Fruit fly (Drosophila melanogaster) Kc167 (cell line): Measurements from ENCODE around the gene CG44040.

Experiments
- Myc ChIP-seq: fragments of >200 bp; optimal IDR thresholded peaks from 2 replicates; lab custom pipeline; 2017; ENCODE audit warnings: missing external identifiers
- Sin3A ChIP-seq: fragments of >200 bp; optimal IDR thresholded peaks from 2 replicates; lab custom pipeline; 2018; ENCODE audit warnings: missing external identifiers
- h ChIP-seq: fragments of >200 bp; optimal IDR thresholded peaks from 3 replicates; lab custom pipeline; 2018; ENCODE audit warnings: missing external identifiers
- insv ChIP-seq: fragments of >200 bp; optimal IDR thresholded peaks from 3 replicates; lab custom pipeline; 2018; ENCODE audit warnings: missing external identifiers
- psq ChIP-seq: fragments of >200 bp; optimal IDR thresholded peaks from 2 replicates; lab custom pipeline; 2017; ENCODE audit warnings: missing external identifiers
- ttk ChIP-seq: sonication (Bioruptor generic); optimal IDR thresholded peaks from 2 replicates; lab custom pipeline; 2017; ENCODE audit warnings: missing external identifiers

The CG44040 gene

DNA sequence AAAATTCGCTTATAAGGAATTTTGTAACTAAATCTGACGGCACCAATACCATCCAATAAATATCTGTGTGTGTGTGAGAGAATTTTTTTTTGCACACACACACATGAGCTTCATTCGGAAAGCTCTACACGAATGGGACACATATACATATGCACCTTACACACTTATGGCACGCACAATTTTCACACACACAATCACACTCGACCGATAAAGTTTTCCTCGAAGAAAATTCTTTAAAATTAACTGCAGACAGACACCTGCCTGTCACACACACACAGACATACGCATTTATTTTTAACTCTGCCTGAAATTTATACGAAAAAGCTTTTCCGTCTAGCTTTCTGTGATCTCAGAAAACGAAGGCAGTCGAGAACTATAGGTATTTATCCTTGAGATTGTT, 9.5 kb upstream of the CG44040 start:
- TF ChIP-seq h (lab: Kevin White, UChicago) (no peak), Myc (lab: Kevin White, UChicago) (no peak), psq (lab: Kevin White, UChicago) (no peak), insv (lab: Kevin White, UChicago) (no peak), ttk (lab: Kevin White, UChicago) (no peak), Sin3A (lab: Kevin White, UChicago) (no peak)

DNA sequence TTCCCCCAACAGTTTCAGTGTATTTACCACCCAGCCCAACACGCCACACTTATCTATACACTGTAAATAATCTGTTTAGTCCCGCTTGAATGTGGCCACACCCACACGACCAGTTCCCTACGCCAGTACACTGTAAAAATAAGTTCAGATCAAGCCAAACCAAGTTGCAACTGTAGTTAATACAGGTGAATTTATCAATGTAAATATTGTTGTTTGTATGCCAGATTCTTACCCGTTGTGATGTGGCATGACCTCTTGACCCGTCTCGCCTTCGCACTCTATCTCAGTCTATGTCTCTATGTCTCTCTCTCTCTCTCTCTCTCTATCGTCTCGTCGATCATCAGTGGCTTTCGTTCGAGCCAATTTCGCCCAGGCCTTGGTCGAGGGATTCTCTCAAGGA, 6.3 kb upstream of the CG44040 start:
- TF ChIP-seq insv (lab: Kevin White, UChicago), result no peak
- TF ChIP-seq h (lab: Kevin White, UChicago), result no peak
- TF ChIP-seq ttk (lab: Kevin White, UChicago), result no peak

DNA sequence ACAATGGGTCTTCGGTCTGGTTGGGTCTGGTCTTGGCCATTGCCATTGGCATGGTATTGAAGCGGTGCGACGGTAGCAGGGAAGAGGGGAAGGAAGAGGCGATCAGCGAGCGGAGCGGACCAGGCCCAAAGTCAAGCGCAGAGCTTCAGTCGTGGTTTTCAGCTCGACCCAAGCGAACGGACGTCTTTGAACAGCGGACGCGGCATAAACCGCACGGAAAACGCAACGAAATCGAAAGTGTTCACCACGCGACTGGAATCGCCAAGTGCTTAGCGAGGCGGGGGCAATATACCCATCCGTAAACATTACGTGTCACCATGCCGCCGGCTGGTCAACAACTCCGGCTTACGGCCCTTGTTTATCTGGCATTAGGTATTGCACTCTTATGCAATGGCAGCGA, 3.9 kb upstream of the CG44040 start, which contains the start of gene CG14866:
Gene CG14866, plus strand, starts transcription at position 146 of the 400 bp plus-strand sequence.
- TF ChIP-seq Myc (lab: Kevin White, UChicago) (no peak), h (lab: Kevin White, UChicago) (no peak), psq (lab: Kevin White, UChicago) (no peak), ttk (lab: Kevin White, UChicago) (no peak), Sin3A (lab: Kevin White, UChicago) (no peak), insv (lab: Kevin White, UChicago) (no peak)

DNA sequence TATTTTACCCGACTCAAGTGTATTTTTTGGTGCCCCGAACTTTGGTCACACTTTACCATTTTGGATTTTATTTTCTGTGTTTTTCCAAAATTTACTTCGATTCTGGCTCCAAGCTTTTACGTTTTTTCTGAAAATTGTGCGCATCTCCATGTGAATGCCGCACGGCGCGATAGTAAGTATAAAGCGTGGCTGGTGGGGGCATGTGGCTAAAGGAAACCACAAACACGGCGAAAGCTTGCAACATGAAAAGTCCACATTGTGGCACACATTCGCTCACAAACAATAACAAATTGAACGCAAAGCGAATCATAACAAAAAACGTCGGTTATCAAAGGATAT, 538 bp downstream of the CG44040 start, which contains the start of gene ear:
Gene ear, plus strand, starts transcription at position 10 of the 339 bp plus-strand sequence.
- TF ChIP-seq h (lab: Kevin White, UChicago) (no peak), Myc (lab: Kevin White, UChicago) (no peak), Sin3A (lab: Kevin White, UChicago) (no peak)

DNA sequence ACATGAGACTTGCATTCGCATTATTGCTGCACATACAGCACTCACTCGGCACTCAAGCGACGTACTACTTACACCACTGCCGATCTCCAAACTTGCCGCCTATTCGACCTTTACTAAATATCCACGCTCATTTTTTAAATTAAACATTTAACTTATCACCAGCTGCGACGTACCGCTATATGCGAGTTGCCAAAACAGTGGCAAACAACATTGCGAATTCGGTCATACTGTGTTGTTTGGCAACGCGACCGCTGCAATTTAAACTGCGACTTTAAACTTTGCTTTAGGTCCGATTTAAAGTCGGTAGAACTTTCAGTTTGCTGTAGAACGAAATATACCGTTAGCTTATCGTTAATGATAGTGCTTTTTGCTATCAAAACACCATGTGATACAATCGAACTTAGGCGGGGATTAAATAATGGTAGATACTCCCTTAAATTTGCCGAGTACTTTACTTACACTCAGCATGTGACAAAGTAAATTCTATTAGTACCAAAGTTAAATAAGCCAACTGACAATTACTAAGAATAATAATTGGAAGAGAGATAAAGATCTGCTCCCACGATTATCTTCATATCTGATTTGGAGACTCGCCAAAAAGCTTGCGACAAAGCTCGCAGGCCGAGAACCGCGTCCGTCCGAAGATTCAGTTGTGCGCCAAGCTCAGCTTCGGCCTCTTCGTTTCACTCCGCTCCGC, 8.1 kb downstream of the CG44040 start, which contains the start of the genes CG6236 and ea:
Gene CG6236, minus strand, starts transcription at position 187 of the 697 bp plus-strand sequence.
Gene ea, plus strand, starts transcription at position 647 of the 697 bp plus-strand sequence.
- no peak for TF ChIP-seq psq (lab: Kevin White, UChicago)
- TF ChIP-seq Myc (lab: Kevin White, UChicago), result no peak
- TF ChIP-seq Sin3A (lab: Kevin White, UChicago), result no peak
- TF ChIP-seq ttk (lab: Kevin White, UChicago), result no peak
- no peak for TF ChIP-seq insv (lab: Kevin White, UChicago)
- TF ChIP-seq h (lab: Kevin White, UChicago), result no peak

DNA sequence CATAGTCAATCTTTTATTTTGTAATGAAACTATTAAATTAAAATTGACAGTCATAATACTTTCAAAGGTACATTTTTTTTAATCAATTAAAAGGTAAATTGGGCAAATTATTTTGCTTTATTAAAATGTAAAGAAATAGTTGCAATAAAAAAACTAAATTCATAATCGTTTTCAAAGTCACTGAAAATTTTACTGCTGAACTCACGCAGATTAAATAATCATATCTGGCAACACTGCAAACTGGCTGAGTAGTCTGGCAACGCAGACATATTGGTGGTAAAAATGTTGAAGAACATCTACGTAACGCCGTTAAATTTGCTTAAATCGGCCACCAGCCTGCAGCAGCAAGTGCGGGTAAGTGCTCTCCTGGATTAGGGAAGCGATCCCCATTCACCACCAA, 10.3 kb downstream of the CG44040 start, which contains the start of gene mRpL9:
Gene mRpL9, plus strand, starts transcription at position 267 of the 400 bp plus-strand sequence.
- TF ChIP-seq insv (lab: Kevin White, UChicago) (no peak), Myc (lab: Kevin White, UChicago) (no peak), ttk (lab: Kevin White, UChicago) (no peak), psq (lab: Kevin White, UChicago) (no peak), Sin3A (lab: Kevin White, UChicago) (no peak), h (lab: Kevin White, UChicago) (no peak)

DNA sequence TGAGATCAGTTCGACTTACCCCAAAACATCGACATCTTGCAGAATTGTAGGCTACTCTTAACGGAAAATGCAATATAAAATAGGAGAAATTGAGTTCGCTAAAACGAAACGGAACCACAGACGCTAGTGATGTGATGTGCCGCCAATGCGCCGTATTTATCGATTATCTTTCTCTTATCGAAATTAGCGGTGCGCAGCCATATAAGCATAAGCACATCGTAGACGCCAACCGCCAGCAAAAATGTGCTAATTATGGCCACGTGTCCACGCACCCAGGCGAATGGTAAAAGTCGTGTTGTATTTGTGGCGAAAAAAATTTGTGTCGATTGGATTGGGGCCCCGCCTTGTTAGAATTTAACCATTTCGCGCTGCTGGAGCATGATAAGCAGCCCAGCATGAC, 12.8 kb downstream of the CG44040 start, which contains the start of the genes Fkbp39 and Cyfip:
Gene Fkbp39, minus strand, starts transcription at position 140 of the 400 bp plus-strand sequence.
Gene Cyfip, plus strand, starts transcription at position 273 of the 400 bp plus-strand sequence.
- no peak for TF ChIP-seq psq (lab: Kevin White, UChicago)

DNA sequence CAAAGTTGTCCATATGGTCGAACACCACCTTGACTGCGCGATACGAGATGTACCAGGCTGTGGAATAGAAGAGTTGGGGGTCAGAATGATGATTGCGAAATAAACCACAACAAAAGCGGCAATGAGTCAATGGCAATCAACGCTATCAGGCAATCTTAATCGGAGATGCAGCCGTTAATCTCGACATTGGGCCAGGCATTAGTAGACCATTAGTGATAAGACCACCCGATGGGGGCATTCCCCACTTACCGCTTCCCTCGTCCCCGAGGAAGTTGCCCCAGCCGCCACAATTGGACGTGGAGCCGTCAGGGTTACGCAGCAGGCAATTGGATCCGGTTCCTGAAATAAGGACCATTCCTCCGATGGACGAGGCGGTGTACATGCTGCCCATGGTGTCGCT, 18.9 kb downstream of the CG44040 start:
- TF ChIP-seq ttk (lab: Kevin White, UChicago) (no peak), psq (lab: Kevin White, UChicago) (no peak), insv (lab: Kevin White, UChicago) (no peak), Sin3A (lab: Kevin White, UChicago) (no peak), h (lab: Kevin White, UChicago) (no peak), Myc (lab: Kevin White, UChicago) (no peak)

DNA sequence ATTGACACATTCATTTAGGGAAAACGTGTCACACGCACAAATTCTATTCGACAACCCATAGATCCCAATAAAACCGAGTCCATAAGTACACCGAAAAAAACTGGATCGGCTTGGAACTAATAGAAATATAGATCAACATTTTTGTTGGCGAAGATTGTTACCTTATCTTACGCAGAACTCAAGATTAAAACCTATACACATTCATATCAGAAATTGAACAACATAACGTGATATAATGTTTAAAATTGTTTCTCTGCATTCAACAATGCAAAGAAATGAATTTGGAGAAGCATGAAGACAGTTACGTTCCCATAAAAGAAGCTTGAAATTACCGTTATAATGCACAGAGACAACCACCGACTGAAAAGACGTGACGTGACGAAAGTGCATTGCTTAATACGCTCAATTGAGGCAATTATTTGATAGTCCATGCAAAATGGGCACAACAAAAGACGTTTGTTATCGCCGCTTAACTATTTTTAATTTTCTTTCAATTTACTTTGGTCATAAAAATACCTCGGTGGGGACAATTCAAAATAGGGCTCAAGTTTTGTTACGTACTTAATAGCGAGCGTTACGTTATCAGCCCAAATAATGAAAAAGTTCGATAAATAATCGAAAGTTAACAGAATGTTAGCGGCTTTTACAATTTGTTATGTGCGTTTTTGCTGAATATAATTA, 20.0 kb downstream of the CG44040 start, which contains the start of gene SerRS-m:
Gene SerRS-m, plus strand, starts transcription at position 616 of the 681 bp plus-strand sequence.
- TF ChIP-seq Myc (lab: Kevin White, UChicago) (no peak), h (lab: Kevin White, UChicago) (no peak), ttk (lab: Kevin White, UChicago) (no peak), Sin3A (lab: Kevin White, UChicago) (no peak), insv (lab: Kevin White, UChicago) (no peak), psq (lab: Kevin White, UChicago) (no peak)

DNA sequence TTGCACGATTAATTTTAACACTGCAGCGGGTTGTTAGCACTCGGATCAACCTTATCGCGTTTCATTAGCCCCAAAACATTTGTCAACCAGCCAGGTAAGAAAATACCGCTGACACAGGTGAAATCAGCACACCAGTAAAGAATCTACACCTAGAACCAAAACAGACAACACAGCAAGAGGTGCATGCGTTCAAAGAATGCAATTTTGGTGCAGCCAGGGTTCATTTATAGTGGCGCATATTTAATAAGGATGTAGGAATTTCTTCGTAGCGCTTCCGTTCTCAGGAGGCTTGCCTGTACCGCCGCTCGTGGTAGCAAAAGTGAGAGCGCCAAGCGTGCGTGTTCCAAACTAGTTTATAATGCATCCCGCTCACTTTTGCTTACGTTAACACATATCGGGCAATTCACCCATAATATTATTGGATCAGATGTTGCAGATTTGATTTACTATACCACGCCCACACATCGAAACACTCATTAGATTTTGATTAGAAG, 22.3 kb downstream of the CG44040 start:
- TF ChIP-seq h (lab: Kevin White, UChicago) (no peak), ttk (lab: Kevin White, UChicago) (no peak), Myc (lab: Kevin White, UChicago) (no peak), psq (lab: Kevin White, UChicago) (no peak), insv (lab: Kevin White, UChicago) (no peak), Sin3A (lab: Kevin White, UChicago) (no peak)

DNA sequence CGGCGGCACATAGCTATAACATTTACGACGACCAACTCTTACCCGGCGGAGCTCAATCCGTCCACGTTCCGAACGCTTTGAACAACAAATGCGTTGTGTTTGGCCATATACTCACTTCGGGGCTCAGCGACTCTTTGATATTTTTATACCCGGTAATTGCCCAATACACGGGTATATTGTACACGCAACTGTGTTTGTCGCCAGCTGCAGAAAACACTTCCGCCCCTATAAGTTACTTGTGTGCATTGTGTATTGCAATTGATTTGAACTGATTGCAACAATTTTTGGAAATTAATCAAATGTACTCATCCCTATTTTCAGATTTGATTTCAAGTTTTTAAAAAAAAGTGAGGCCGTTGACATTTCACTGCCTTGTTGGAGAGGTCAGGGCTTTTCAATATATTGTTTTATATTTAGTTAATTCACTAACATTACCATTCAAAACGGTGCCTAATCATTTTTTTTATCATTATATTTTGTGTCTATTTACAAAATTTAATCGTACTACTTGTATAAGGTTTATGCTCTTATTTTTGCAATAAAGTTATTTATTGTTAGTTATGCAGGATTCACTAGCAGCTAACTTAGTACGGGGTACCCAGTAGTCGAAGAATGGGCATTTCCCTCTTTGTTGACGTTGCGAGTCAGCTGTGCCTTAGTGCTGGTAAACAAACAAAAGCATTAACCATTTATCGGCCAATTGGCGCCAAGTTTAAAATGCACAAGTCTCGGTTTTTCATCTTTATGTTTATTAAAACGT, 22.9 kb downstream of the CG44040 start, which contains the start of gene Nagk:
Gene Nagk, minus strand, starts transcription at position 331 of the 760 bp plus-strand sequence.
- TF ChIP-seq h (lab: Kevin White, UChicago), result no peak
- TF ChIP-seq psq (lab: Kevin White, UChicago), result no peak
- TF ChIP-seq ttk (lab: Kevin White, UChicago), result no peak
- no peak for TF ChIP-seq Myc (lab: Kevin White, UChicago)
- no peak for TF ChIP-seq Sin3A (lab: Kevin White, UChicago)
- TF ChIP-seq insv (lab: Kevin White, UChicago), result no peak
